Worm (Caenorhabditis elegans): ENCODE measurements around the gene D1025.10.

The D1025.10 gene

DNA sequence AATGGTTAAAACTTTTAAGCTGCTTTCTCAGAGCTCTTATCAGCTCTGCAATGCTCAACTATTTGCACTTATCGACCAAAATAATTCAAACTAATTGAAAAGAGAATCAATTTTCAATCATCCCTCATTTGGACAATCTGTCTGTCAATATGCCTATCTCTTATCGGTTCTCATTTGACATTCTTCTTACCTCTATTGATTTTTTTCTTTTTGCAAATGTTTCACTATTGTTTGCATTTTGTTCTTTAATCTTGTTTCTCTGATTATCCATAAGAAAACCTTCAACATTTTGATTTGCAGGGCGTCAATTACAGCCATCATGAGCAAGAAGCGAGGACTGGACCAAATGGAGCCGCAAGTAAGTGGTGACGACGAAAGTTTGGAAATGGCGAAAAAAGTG lies at the start of gene D1025.10:
TSS of gene D1025.10 (plus strand) at position 301 of the 400 bp plus-strand sequence.
- no peak for TF ChIP-seq B0310.2 (tag; optimal IDR thresholded peaks at IDR 0.05)
- TF ChIP-seq hnd-1 (tag; optimal IDR thresholded peaks at IDR 0.05): no peak
- no peak for TF ChIP-seq sea-1 (GFP tag; conservative IDR thresholded peaks at IDR 0.05)
- TF ChIP-seq F13C5.2 (tag; optimal IDR thresholded peaks at IDR 0.05): no peak
- no peak for TF ChIP-seq pes-1 (GFP tag; IDR thresholded peaks at IDR 0.05)
- TF ChIP-seq ama-1 (optimal IDR thresholded peaks at IDR 0.05): no peak
- no peak for TF ChIP-seq ceh-13 (GFP tag; optimal IDR thresholded peaks at IDR 0.05)

ce11 chrX:14469284-14469683 lies 47.4 kb upstream of the D1025.10 start, which contains the start of gene M163.9:
Gene M163.9, plus strand, starts transcription at chrX:14469584.
- TF ChIP-seq tra-4 (tag; optimal IDR thresholded peaks at IDR 0.05) (no peak), B0310.2 (tag; optimal IDR thresholded peaks at IDR 0.05) (no peak), tbx-37 (GFP tag; conservative IDR thresholded peaks at IDR 0.05) (no peak), ceh-36 (tag; optimal IDR thresholded peaks at IDR 0.05) (no peak), ama-1 (optimal IDR thresholded peaks at IDR 0.05) (no peak), flt-1 (GFP tag; IDR thresholded peaks at IDR 0.05) (no peak), aly-1 (tag; optimal IDR thresholded peaks at IDR 0.05) (no peak), sea-1 (GFP tag; conservative IDR thresholded peaks at IDR 0.05) (no peak), pes-1 (GFP tag; IDR thresholded peaks at IDR 0.05) (no peak), ceh-13 (GFP tag; optimal IDR thresholded peaks at IDR 0.05) (no peak), hmg-4 (GFP tag; optimal IDR thresholded peaks at IDR 0.05) (no peak), F13C5.2 (tag; optimal IDR thresholded peaks at IDR 0.05) (no peak), scrt-1 (GFP tag; IDR thresholded peaks at IDR 0.05) (no peak), ets-7 (tag; optimal IDR thresholded peaks at IDR 0.05) (no peak), hnd-1 (tag; optimal IDR thresholded peaks at IDR 0.05) (no peak), hmbx-1 (tag; optimal IDR thresholded peaks at IDR 0.05) (no peak), tbx-11 (GFP tag; IDR thresholded peaks at IDR 0.05) (no peak)

ce11 chrX:14470687-14471086 lies 46.0 kb upstream of the D1025.10 start, which contains the start of gene M163.10:
Gene M163.10, plus strand, starts transcription at chrX:14470987.
- no peak for TF ChIP-seq ceh-36 (tag; optimal IDR thresholded peaks at IDR 0.05)
- no peak for TF ChIP-seq hnd-1 (tag; optimal IDR thresholded peaks at IDR 0.05)
- no peak for TF ChIP-seq flt-1 (GFP tag; IDR thresholded peaks at IDR 0.05)
- no peak for TF ChIP-seq ama-1 (optimal IDR thresholded peaks at IDR 0.05)
- no peak for TF ChIP-seq pes-1 (GFP tag; IDR thresholded peaks at IDR 0.05)
- TF ChIP-seq B0310.2 (tag; optimal IDR thresholded peaks at IDR 0.05): no peak
- no peak for TF ChIP-seq ets-7 (tag; optimal IDR thresholded peaks at IDR 0.05)
- TF ChIP-seq F13C5.2 (tag; optimal IDR thresholded peaks at IDR 0.05): no peak

ce11 chrX:14473740-14474139 lies 42.9 kb upstream of the D1025.10 start, which contains the start of gene M163.5:
Gene M163.5, plus strand, starts transcription at chrX:14474040.
- TF ChIP-seq ama-1 (optimal IDR thresholded peaks at IDR 0.05) (no peak), hmbx-1 (tag; optimal IDR thresholded peaks at IDR 0.05) (no peak)

- TF ChIP-seq tbx-37 (GFP tag; conservative IDR thresholded peaks at IDR 0.05): no peak
Measured at ce11 chrX:14476625-14477257, 39.9 kb upstream of the D1025.10 start.

DNA sequence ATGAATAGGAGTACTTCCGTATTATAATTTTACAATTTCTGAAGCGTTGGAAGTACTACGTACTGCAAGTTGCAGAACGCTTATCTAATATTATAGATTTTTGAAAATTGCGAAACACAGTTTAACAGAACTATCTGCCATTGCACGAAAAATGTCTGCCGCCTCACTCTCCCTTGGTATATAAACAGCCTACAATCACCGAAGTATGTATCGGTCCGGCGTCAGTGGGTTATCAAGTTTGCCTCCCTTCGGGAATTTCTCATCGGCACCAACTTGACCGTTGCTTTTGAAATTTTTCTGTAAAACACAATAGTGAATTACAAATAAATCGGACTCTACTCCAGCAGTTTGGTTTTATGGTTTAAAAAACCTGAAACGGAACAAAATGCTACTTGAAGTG lies 39.3 kb upstream of the D1025.10 start:
- TF ChIP-seq hmg-4 (GFP tag; optimal IDR thresholded peaks at IDR 0.05): no peak

DNA sequence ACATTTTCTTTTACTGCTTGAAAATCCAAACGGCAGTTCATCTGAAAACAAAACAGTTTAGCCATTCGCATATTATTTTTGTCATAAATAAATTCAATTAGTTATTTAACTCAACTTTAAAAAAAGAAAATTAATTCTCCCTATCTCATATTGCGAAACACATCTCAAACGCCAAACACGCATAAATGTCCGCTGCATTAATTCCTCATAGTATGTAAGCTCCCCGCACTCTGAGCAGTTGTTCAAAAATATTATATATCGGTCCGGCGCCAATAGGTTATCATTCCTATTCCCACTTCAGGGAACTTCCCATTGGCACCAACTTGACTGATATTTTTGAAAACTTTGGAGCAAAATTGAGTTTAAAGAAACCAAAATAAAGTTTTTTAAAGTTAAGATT lies 38.5 kb upstream of the D1025.10 start:
- TF ChIP-seq ets-7 (tag; optimal IDR thresholded peaks at IDR 0.05) (no peak), B0310.2 (tag; optimal IDR thresholded peaks at IDR 0.05) (no peak), tra-4 (tag; optimal IDR thresholded peaks at IDR 0.05) (no peak), F13C5.2 (tag; optimal IDR thresholded peaks at IDR 0.05) (no peak), hmbx-1 (tag; optimal IDR thresholded peaks at IDR 0.05) (no peak), scrt-1 (GFP tag; IDR thresholded peaks at IDR 0.05) (no peak), ceh-36 (tag; optimal IDR thresholded peaks at IDR 0.05) (no peak), flt-1 (GFP tag; IDR thresholded peaks at IDR 0.05) (no peak), tbx-11 (GFP tag; IDR thresholded peaks at IDR 0.05) (no peak), ceh-13 (GFP tag; optimal IDR thresholded peaks at IDR 0.05) (no peak), hnd-1 (tag; optimal IDR thresholded peaks at IDR 0.05) (no peak), hmg-4 (GFP tag; optimal IDR thresholded peaks at IDR 0.05) (no peak), aly-1 (tag; optimal IDR thresholded peaks at IDR 0.05) (no peak), ama-1 (optimal IDR thresholded peaks at IDR 0.05) (no peak), sea-1 (GFP tag; conservative IDR thresholded peaks at IDR 0.05) (no peak), tbx-37 (GFP tag; conservative IDR thresholded peaks at IDR 0.05) (no peak), pes-1 (GFP tag; IDR thresholded peaks at IDR 0.05) (no peak)

ce11 chrX:14478743-14479428 lies 37.8 kb upstream of the D1025.10 start, which contains the start of gene M163.11:
Gene M163.11, plus strand, starts transcription at chrX:14479378.
- TF ChIP-seq tbx-37 (GFP tag; conservative IDR thresholded peaks at IDR 0.05): no peak
- no peak for TF ChIP-seq tbx-11 (GFP tag; IDR thresholded peaks at IDR 0.05)
- no peak for TF ChIP-seq B0310.2 (tag; optimal IDR thresholded peaks at IDR 0.05)
- TF ChIP-seq flt-1 (GFP tag; IDR thresholded peaks at IDR 0.05): no peak
- no peak for TF ChIP-seq F13C5.2 (tag; optimal IDR thresholded peaks at IDR 0.05)
- TF ChIP-seq ceh-13 (GFP tag; optimal IDR thresholded peaks at IDR 0.05): no peak
